Fruit fly (Drosophila melanogaster) whole organism, embryonic: ENCODE results near the gene CG18480.

Source experiments
- Antp ChIP-seq: fragments of 200-800 bp; sonication (Bioruptor generic); optimal IDR thresholded peaks from 3 replicates; lab custom pipeline; 2016; ENCODE audit warnings: missing biosample characterization, missing genetic modification characterization
- CG10147 ChIP-seq: fragments of 200-800 bp; sonication (Bioruptor generic); optimal IDR thresholded peaks from 2 replicates; lab custom pipeline; 2019; ENCODE audit warnings: missing biosample characterization, mild to moderate bottlenecking, missing genetic modification characterization, moderate library complexity
- CG1024 ChIP-seq: fragments of 200-800 bp; sonication (Bioruptor generic); IDR thresholded peaks from 2 replicates; pipeline ENCODE4 v1.3.6; 2022; ENCODE audit warnings: missing biosample characterization, missing genetic modification characterization
- CG10565 ChIP-seq: fragments of 200-800 bp; sonication (Bioruptor generic); optimal IDR thresholded peaks from 3 replicates; lab custom pipeline; 2016; ENCODE audit warnings: missing biosample characterization, mild to moderate bottlenecking, missing genetic modification characterization
- CG11504 ChIP-seq: fragments of 200-800 bp; sonication (Bioruptor generic); optimal IDR thresholded peaks from 3 replicates; lab custom pipeline; 2019; ENCODE audit warnings: missing biosample characterization, mild to moderate bottlenecking, missing genetic modification characterization, moderate library complexity
- CG11723 ChIP-seq: fragments of 200-800 bp; sonication (Bioruptor generic); optimal IDR thresholded peaks from 2 replicates; lab custom pipeline; 2017; ENCODE audit warnings: missing biosample characterization, mild to moderate bottlenecking, missing genetic modification characterization
- CG13296 ChIP-seq: fragments of 200-800 bp; sonication (Bioruptor generic); optimal IDR thresholded peaks from 3 replicates; lab custom pipeline; 2018; ENCODE audit warnings: missing biosample characterization, mild to moderate bottlenecking, missing genetic modification characterization
- CG14441 ChIP-seq: fragments of 200-800 bp; sonication (Bioruptor generic); IDR thresholded peaks from 2 replicates; pipeline ENCODE4 v1.3.6; 2022; ENCODE audit warnings: missing biosample characterization, missing genetic modification characterization
- CG15696 ChIP-seq: fragments of 200-800 bp; sonication (Bioruptor generic); optimal IDR thresholded peaks from 2 replicates; lab custom pipeline; 2019; ENCODE audit warnings: missing biosample characterization, mild to moderate bottlenecking, missing genetic modification characterization, moderate library complexity
- CG2120 ChIP-seq: fragments of 200-800 bp; sonication (Bioruptor generic); optimal IDR thresholded peaks from 3 replicates; lab custom pipeline; 2016; ENCODE audit warnings: missing biosample characterization, missing genetic modification characterization
- CG31365 ChIP-seq: fragments of 200-800 bp; sonication (Bioruptor generic); optimal IDR thresholded peaks from 2 replicates; lab custom pipeline; 2018; ENCODE audit warnings: missing biosample characterization, mild to moderate bottlenecking, missing genetic modification characterization
- CG33557 ChIP-seq: fragments of 200-800 bp; sonication (Bioruptor generic); optimal IDR thresholded peaks from 2 replicates; lab custom pipeline; 2019; ENCODE audit warnings: missing biosample characterization, mild to moderate bottlenecking, missing genetic modification characterization, moderate library complexity
- CG3726 ChIP-seq: fragments of 200-800 bp; sonication (Bioruptor generic); IDR thresholded peaks from 3 replicates; pipeline ENCODE4, ENCODE4 v1.3.6; 2022; ENCODE audit warnings: missing biosample characterization, missing genetic modification characterization
- CG7271 ChIP-seq: fragments of 200-800 bp; sonication (Bioruptor generic); optimal IDR thresholded peaks from 2 replicates; lab custom pipeline; 2018; ENCODE audit warnings: missing biosample characterization, mild to moderate bottlenecking, missing genetic modification characterization, moderate library complexity
- CG7839 ChIP-seq: fragments of 200-800 bp; sonication (Bioruptor generic); optimal IDR thresholded peaks from 3 replicates; lab custom pipeline; 2018; ENCODE audit warnings: missing biosample characterization, mild to moderate bottlenecking, missing genetic modification characterization, moderate library complexity
- CG8281 ChIP-seq: fragments of 200-800 bp; sonication (Bioruptor generic); optimal IDR thresholded peaks from 2 replicates; lab custom pipeline; 2018; ENCODE audit warnings: missing biosample characterization, mild to moderate bottlenecking, missing genetic modification characterization, moderate library complexity
- Dll ChIP-seq: fragments of 200-800 bp; sonication (Bioruptor generic); IDR thresholded peaks from 4 replicates; pipeline ENCODE4 v1.3.6; 2022; ENCODE audit warnings: missing biosample characterization, missing genetic modification characterization; ENCODE audit not compliant: partially characterized antibody
- E2f2 ChIP-seq: fragments of 200-800 bp; sonication (Bioruptor generic); IDR thresholded peaks from 2 replicates; pipeline ENCODE4 v1.3.6; 2022; ENCODE audit warnings: missing biosample characterization, missing genetic modification characterization
- Ets97D ChIP-seq: fragments of 200-800 bp; sonication (Bioruptor generic); optimal IDR thresholded peaks from 3 replicates; lab custom pipeline; 2016; ENCODE audit warnings: missing biosample characterization, missing genetic modification characterization
- Hr39 ChIP-seq: fragments of >200 bp; optimal IDR thresholded peaks from 2 replicates; lab custom pipeline; 2017
- MBD-R2 ChIP-seq: fragments of 200-800 bp; sonication (Bioruptor generic); IDR thresholded peaks from 2 replicates; pipeline ENCODE4 v1.3.6; 2022; ENCODE audit warnings: missing biosample characterization, missing genetic modification characterization
- NC2β ChIP-seq: fragments of 200-800 bp; sonication (Bioruptor generic); optimal IDR thresholded peaks from 2 replicates; lab custom pipeline; 2016; ENCODE audit warnings: missing biosample characterization, missing genetic modification characterization
- NFAT ChIP-seq: fragments of 200-800 bp; sonication (Bioruptor generic); IDR thresholded peaks from 2 replicates; pipeline ENCODE4 v1.3.6; 2022; ENCODE audit warnings: missing biosample characterization, missing genetic modification characterization
- Neu2 ChIP-seq: fragments of 200-800 bp; sonication (Bioruptor generic); optimal IDR thresholded peaks from 3 replicates; lab custom pipeline; 2016; ENCODE audit warnings: missing biosample characterization, missing genetic modification characterization, borderline replicate concordance
- Ravus ChIP-seq: fragments of 200-800 bp; sonication (Bioruptor generic); IDR thresholded peaks from 2 replicates; pipeline ENCODE4 v1.3.6; 2022; ENCODE audit warnings: missing biosample characterization, missing genetic modification characterization
- Rx ChIP-seq: fragments of 200-800 bp; sonication (Bioruptor generic); IDR thresholded peaks from 2 replicates; pipeline ENCODE4 v1.3.6; 2022; ENCODE audit warnings: missing biosample characterization, missing genetic modification characterization
- Sin3A ChIP-seq: fragments of >200 bp; optimal IDR thresholded peaks from 2 replicates; lab custom pipeline; 2018
- al ChIP-seq: fragments of 200-800 bp; sonication (Bioruptor generic); IDR thresholded peaks from 2 replicates; pipeline ENCODE4 v1.3.6; 2022; ENCODE audit warnings: missing biosample characterization, missing genetic modification characterization
- bab2 ChIP-seq: fragments of 200-800 bp; sonication (Bioruptor generic); optimal IDR thresholded peaks from 2 replicates; lab custom pipeline; 2016; ENCODE audit warnings: missing biosample characterization, missing genetic modification characterization
- crol ChIP-seq: fragments of 200-800 bp; sonication (Bioruptor generic); IDR thresholded peaks from 2 replicates; pipeline ENCODE4 v1.3.6; 2022; ENCODE audit warnings: missing biosample characterization, missing genetic modification characterization
- fu2 ChIP-seq: fragments of 200-800 bp; sonication (Bioruptor generic); optimal IDR thresholded peaks from 2 replicates; lab custom pipeline; 2016; ENCODE audit warnings: missing biosample characterization, missing genetic modification characterization
- gcm2 ChIP-seq: fragments of 200-800 bp; sonication (Bioruptor generic); optimal IDR thresholded peaks from 2 replicates; lab custom pipeline; 2016; ENCODE audit warnings: missing biosample characterization, missing genetic modification characterization
- grau ChIP-seq: fragments of 200-800 bp; optimal IDR thresholded peaks from 3 replicates; lab custom pipeline; 2019; ENCODE audit warnings: missing biosample characterization, mild to moderate bottlenecking, missing genetic modification characterization, moderate library complexity
- gsb ChIP-seq: fragments of 200-800 bp; sonication (Bioruptor generic); IDR thresholded peaks from 2 replicates; pipeline ENCODE4 v1.3.6; 2022; ENCODE audit warnings: missing biosample characterization, missing genetic modification characterization
- hth ChIP-seq: fragments of >200 bp; optimal IDR thresholded peaks from 2 replicates; lab custom pipeline; 2017; ENCODE audit warnings: inconsistent platforms
- jing ChIP-seq: fragments of 200-800 bp; sonication (Bioruptor generic); optimal IDR thresholded peaks from 2 replicates; lab custom pipeline; 2018; ENCODE audit warnings: missing biosample characterization, mild to moderate bottlenecking, missing genetic modification characterization
- knrl ChIP-seq: fragments of 200-800 bp; sonication (Bioruptor generic); IDR thresholded peaks from 3 replicates; pipeline ENCODE4 v1.3.6; 2022; ENCODE audit warnings: missing biosample characterization, missing genetic modification characterization; ENCODE audit not compliant: partially characterized antibody
- lab ChIP-seq: fragments of 200-800 bp; sonication (Bioruptor generic); optimal IDR thresholded peaks from 3 replicates; lab custom pipeline; 2017; ENCODE audit warnings: missing biosample characterization, missing genetic modification characterization, mild to moderate bottlenecking, moderate library complexity, missing genetic modification reagents
- mld ChIP-seq: fragments of 200-800 bp; sonication (Bioruptor generic); IDR thresholded peaks from 3 replicates; pipeline ENCODE4 v1.3.6; 2022; ENCODE audit warnings: missing biosample characterization, missing genetic modification characterization; ENCODE audit not compliant: partially characterized antibody
- nerfin-2 ChIP-seq: fragments of 200-800 bp; sonication (Bioruptor generic); IDR thresholded peaks from 2 replicates; pipeline ENCODE4 v1.3.6; 2022; ENCODE audit warnings: missing biosample characterization, missing genetic modification characterization; ENCODE audit not compliant: partially characterized antibody
- pan ChIP-seq, 4 experiments: fragments of >200 bp in 3 of 4; fragments of 200-800 bp in 1 of 4; sonication (Bioruptor generic) in 1 of 4; optimal IDR thresholded peaks in 3 of 4; IDR thresholded peaks in 1 of 4; 2 replicates each; pipeline versions ENCODE4 v1.3.6 to Lab custom; 2017 to 2022; ENCODE audit warnings: missing biosample characterization in 2 of 4, missing genetic modification characterization in 2 of 4, mixed read lengths in 1 of 4
- psq ChIP-seq: fragments of 200-800 bp; sonication (Bioruptor generic); optimal IDR thresholded peaks from 2 replicates; lab custom pipeline; 2017; ENCODE audit warnings: missing biosample characterization, missing genetic modification characterization
- pum ChIP-seq: fragments of 200-800 bp; sonication (Bioruptor generic); optimal IDR thresholded peaks from 2 replicates; lab custom pipeline; 2016; ENCODE audit warnings: missing biosample characterization, missing genetic modification characterization
- pzg ChIP-seq: fragments of 200-800 bp; sonication (Bioruptor generic); optimal IDR thresholded peaks from 3 replicates; lab custom pipeline; 2018; ENCODE audit warnings: missing biosample characterization, mild to moderate bottlenecking, missing genetic modification characterization, moderate library complexity
- rib ChIP-seq: fragments of 200-800 bp; sonication (Bioruptor generic); IDR thresholded peaks from 2 replicates; pipeline ENCODE4 v1.3.6; 2022; ENCODE audit warnings: missing biosample characterization, missing genetic modification characterization
- scrt ChIP-seq: fragments of 200-800 bp; sonication (Bioruptor generic); optimal IDR thresholded peaks from 2 replicates; lab custom pipeline; 2018; ENCODE audit warnings: missing biosample characterization, mild to moderate bottlenecking, missing genetic modification characterization, moderate library complexity
- sisA ChIP-seq: fragments of 200-800 bp; sonication (Bioruptor generic); IDR thresholded peaks from 2 replicates; pipeline ENCODE4 v1.3.6; 2022; ENCODE audit warnings: missing biosample characterization, missing genetic modification characterization
- slou ChIP-seq: fragments of 200-800 bp; sonication (Bioruptor generic); optimal IDR thresholded peaks from 3 replicates; lab custom pipeline; 2016; ENCODE audit warnings: missing biosample characterization, missing genetic modification characterization
- sna ChIP-seq: fragments of 200-800 bp; sonication (Bioruptor generic); IDR thresholded peaks from 2 replicates; pipeline ENCODE4 v1.3.6; 2022; ENCODE audit warnings: missing biosample characterization, missing genetic modification characterization; ENCODE audit not compliant: partially characterized antibody
- stc ChIP-seq: fragments of 200-800 bp; sonication (Bioruptor generic); IDR thresholded peaks from 2 replicates; pipeline ENCODE4 v1.3.6; 2022; ENCODE audit warnings: missing biosample characterization, missing genetic modification characterization

CG18480 gene

dm6 chr2L:15629596-15630168 is at the start of gene CG18480 (continued):
- TF ChIP-seq hth (lab: Kevin White, UChicago) (no peak), crol (GFP tag; lab: Robert Waterston, UW) (no peak), stc (no peak), Rx (GFP tag; lab: Robert Waterston, UW) (no peak), CG7271 (tag; lab: Kevin White, UChicago) (no peak), pan (optimal IDR thresholded peaks at IDR 0.05; lab: Kevin White, UChicago) (no peak), pan (GFP tag; optimal IDR thresholded peaks at IDR 0.05 in 1 of 2, IDR thresholded peaks at IDR 0.05 in 1 of 2) (peak in 1 of 2 experiments; percentile 46), bab2 (GFP tag; lab: Kevin White, UChicago) (peak; percentile 39), nerfin-2 (GFP tag; lab: Robert Waterston, UW) (no peak), CG31365 (tag; lab: Kevin White, UChicago) (no peak), CG13296 (GFP tag; lab: Kevin White, UChicago) (peak; percentile 12), gsb (GFP tag; lab: Robert Waterston, UW) (no peak), al (GFP tag; lab: Robert Waterston, UW) (peak; percentile 44; the same call in 1 of the 2 replicates), fu2 (GFP tag; lab: Kevin White, UChicago) (peak; percentile 47), psq (GFP tag; lab: Kevin White, UChicago) (no peak), knrl (GFP tag; lab: Robert Waterston, UW) (no peak), Ets97D (GFP tag; lab: Kevin White, UChicago) (no peak), NC2β (GFP tag; lab: Kevin White, UChicago) (no peak), pum (GFP tag; lab: Kevin White, UChicago) (peak; percentile 24), Hr39 (lab: Kevin White, UChicago) (no peak), CG11504 (peak; percentile 44), sisA (no peak), lab (GFP tag; lab: Kevin White, UChicago) (peak; percentile 82), slou (GFP tag; lab: Kevin White, UChicago) (no peak), E2f2 (GFP tag; lab: Robert Waterston, UW) (0 out of 2 replicates have a peak, but pooled peaks have one; percentile 34), CG15696 (tag; lab: Kevin White, UChicago) (no peak), CG33557 (GFP tag; lab: Kevin White, UChicago) (no peak), Ravus (GFP tag; lab: Robert Waterston, UW) (no peak), Neu2 (no peak), gcm2 (GFP tag; lab: Kevin White, UChicago) (no peak), Dll (no peak), Antp (GFP tag; lab: Kevin White, UChicago) (peak; percentile 55), CG1024 (GFP tag; lab: Robert Waterston, UW) (no peak), CG3726 (GFP tag; lab: Robert Waterston, UW) (0 out of 3 replicates have a peak, but pooled peaks have one; percentile 36), CG14441 (GFP tag; lab: Robert Waterston, UW) (0 out of 2 replicates have a peak, but pooled peaks have one; percentile 32), scrt (peak; percentile 21), CG8281 (no peak), jing (GFP tag; lab: Kevin White, UChicago) (no peak), Sin3A (lab: Kevin White, UChicago) (no peak), CG7839 (tag; lab: Kevin White, UChicago) (peak; percentile 65), CG10147 (GFP tag; lab: Kevin White, UChicago) (no peak), NFAT (peak; percentile 56), mld (GFP tag; lab: Robert Waterston, UW) (no peak), grau (tag; lab: Kevin White, UChicago) (no peak), rib (GFP tag; lab: Robert Waterston, UW) (no peak), CG11723 (peak; percentile 13), sna (no peak), CG2120 (GFP tag; lab: Kevin White, UChicago) (peak; percentile 85), pzg (GFP tag; lab: Kevin White, UChicago) (no peak), MBD-R2 (GFP tag; lab: Robert Waterston, UW) (no peak), CG10565 (GFP tag; lab: Kevin White, UChicago) (no peak)
